Worm (Caenorhabditis elegans): ENCODE measurements around the gene F20D1.22.

The F20D1.22 gene

ce11 chrX:14983274-14983673, 16.7 kb downstream of the F20D1.22 start, which contains the start of gene rbg-1 (continued):
- TF ChIP-seq F37D6.2 (tag; optimal IDR thresholded peaks at IDR 0.05) (no peak), ceh-28 (tag; optimal IDR thresholded peaks at IDR 0.05) (peak; percentile 37), ceh-32 (tag; optimal IDR thresholded peaks at IDR 0.05; ENCODE audit: poor library complexity) (no peak), D1046.2 (GFP tag; IDR thresholded peaks at IDR 0.05) (no peak), ama-1 (optimal IDR thresholded peaks at IDR 0.05) (peak; percentile 13), lin-15B (tag; optimal IDR thresholded peaks at IDR 0.05) (no peak), mep-1 (tag; optimal IDR thresholded peaks at IDR 0.05) (peak; percentile 84), ctbp-1 (GFP tag; IDR thresholded peaks at IDR 0.05) (peak; percentile 58; the same call in 1 of the 2 replicates), daf-8 (GFP tag; IDR thresholded peaks at IDR 0.05) (no peak), duxl-1 (tag; optimal IDR thresholded peaks at IDR 0.05; ENCODE audit: poor library complexity) (no peak), mdt-29 (GFP tag; IDR thresholded peaks at IDR 0.05) (no peak), ceh-20 (GFP tag; IDR thresholded peaks at IDR 0.05) (0 out of 2 replicates have a peak, but pooled peaks have one; percentile 21), nhr-6 (tag; optimal IDR thresholded peaks at IDR 0.05) (peak; percentile 88), mes-2 (tag; optimal IDR thresholded peaks at IDR 0.05; ENCODE audit: poor library complexity, severe bottlenecking) (peak; percentile 85), hif-1 (tag; optimal IDR thresholded peaks at IDR 0.05) (peak in 1 of 2 experiments; percentile 45), nhr-28 (tag; optimal IDR thresholded peaks at IDR 0.05) (peak; percentile 55), daf-16 (GFP tag; optimal IDR thresholded peaks at IDR 0.05) (peak in 1 of 2 experiments; percentile 37), daf-16 (tag; optimal IDR thresholded peaks at IDR 0.05) (peak; percentile 95), zag-1 (tag; optimal IDR thresholded peaks at IDR 0.05) (no peak), saeg-2 (GFP tag; IDR thresholded peaks at IDR 0.05) (no peak), Y75B8A.6 (GFP tag; IDR thresholded peaks at IDR 0.05) (no peak), dve-1 (tag; optimal IDR thresholded peaks at IDR 0.05; ENCODE audit: insufficient read depth) (peak; percentile 76), T26A8.4 (GFP tag; IDR thresholded peaks at IDR 0.05) (peak; percentile 71), nhr-11 (tag; optimal IDR thresholded peaks at IDR 0.05) (peak; percentile 65), attf-4 (tag; optimal IDR thresholded peaks at IDR 0.05) (no peak)

DNA sequence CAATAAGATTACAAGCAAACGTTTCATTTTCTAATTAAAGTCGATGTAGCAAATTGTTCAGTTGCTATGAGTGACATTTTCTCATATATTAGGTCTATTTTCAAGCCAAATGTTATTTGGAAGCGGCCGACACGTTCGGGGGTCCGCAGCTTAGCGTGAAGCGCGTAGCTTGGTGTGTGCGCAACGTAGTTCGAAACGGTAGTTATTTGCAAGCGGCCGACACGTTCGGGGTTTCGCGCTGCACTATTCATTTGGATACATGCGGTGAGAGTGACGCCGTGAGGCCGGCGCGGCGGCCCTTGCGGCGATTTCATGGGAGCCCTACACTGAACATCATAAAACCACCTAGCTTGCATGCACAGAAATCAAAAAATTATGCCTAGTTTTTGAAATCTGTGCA, 21.5 kb downstream of the F20D1.22 start:
- TF ChIP-seq daf-8 (GFP tag; IDR thresholded peaks at IDR 0.05) (no peak), T26A8.4 (GFP tag; IDR thresholded peaks at IDR 0.05) (no peak), egl-43 (GFP tag; IDR thresholded peaks at IDR 0.05) (no peak), ZK337.2 (GFP tag; IDR thresholded peaks at IDR 0.05) (no peak), php-3 (GFP tag; IDR thresholded peaks at IDR 0.05) (no peak)

ce11 chrX:14991280-14991679, 24.7 kb downstream of the F20D1.22 start, which contains the start of gene iglr-1:
Gene iglr-1, minus strand, starts transcription at chrX:14991380.
- no peak for TF ChIP-seq F49E8.2 (tag; optimal IDR thresholded peaks at IDR 0.05; ENCODE audit: borderline replicate concordance)
- no peak for TF ChIP-seq Y5F2A.4 (GFP tag; optimal IDR thresholded peaks at IDR 0.05)
- TF ChIP-seq cey-2 (tag; optimal IDR thresholded peaks at IDR 0.05; ENCODE audit: borderline replicate concordance, insufficient read depth), result no peak
- TF ChIP-seq nhr-42 (GFP tag; IDR thresholded peaks at IDR 0.05), result no peak
- TF ChIP-seq nhr-10 (tag; optimal IDR thresholded peaks at IDR 0.05), result no peak
- no peak for TF ChIP-seq dpl-1 (GFP tag; optimal IDR thresholded peaks at IDR 0.05)
- no peak for TF ChIP-seq ceh-32 (tag; optimal IDR thresholded peaks at IDR 0.05; ENCODE audit: poor library complexity)
- no peak for TF ChIP-seq lin-1 (GFP tag; IDR thresholded peaks at IDR 0.05)
- no peak for TF ChIP-seq lim-7 (GFP tag; IDR thresholded peaks at IDR 0.05)
- no peak for TF ChIP-seq mdl-1 (tag; optimal IDR thresholded peaks at IDR 0.05)
- no peak for TF ChIP-seq daf-12 (tag; optimal IDR thresholded peaks at IDR 0.05)
- no peak for TF ChIP-seq egl-27 (tag; optimal IDR thresholded peaks at IDR 0.05)
- no peak for TF ChIP-seq dmd-9 (GFP tag; IDR thresholded peaks at IDR 0.05)
- TF ChIP-seq Y75B8A.6 (GFP tag; IDR thresholded peaks at IDR 0.05), result no peak
- TF ChIP-seq nhr-28 (tag; optimal IDR thresholded peaks at IDR 0.05), result no peak
- TF ChIP-seq tra-1 (GFP tag; IDR thresholded peaks at IDR 0.05), result no peak
- TF ChIP-seq mep-1 (tag; optimal IDR thresholded peaks at IDR 0.05), result no peak
- no peak for TF ChIP-seq ceh-20 (GFP tag; IDR thresholded peaks at IDR 0.05)

Measured in whole organism, L4 larva.